Fruit fly (Drosophila melanogaster) whole organism, embryonic: ENCODE data around the gene CG42751.

Experiments used
- Bdp1 ChIP-seq: fragments of 200-800 bp; sonication (Bioruptor generic); optimal IDR thresholded peaks from 3 replicates; lab custom pipeline; 2016; ENCODE audit warnings: missing biosample characterization, missing genetic modification characterization
- CG10431 ChIP-seq: fragments of 200-800 bp; sonication (Bioruptor generic); optimal IDR thresholded peaks from 3 replicates; lab custom pipeline; 2018; ENCODE audit warnings: missing biosample characterization, mild to moderate bottlenecking, missing genetic modification characterization
- CG10654 ChIP-seq: fragments of 200-800 bp; sonication (Bioruptor generic); optimal IDR thresholded peaks from 2 replicates; lab custom pipeline; 2016; ENCODE audit warnings: missing biosample characterization, missing genetic modification characterization
- CG11504 ChIP-seq: fragments of 200-800 bp; sonication (Bioruptor generic); optimal IDR thresholded peaks from 3 replicates; lab custom pipeline; 2019; ENCODE audit warnings: missing biosample characterization, mild to moderate bottlenecking, missing genetic modification characterization, moderate library complexity
- CG11695 ChIP-seq: fragments of 200-800 bp; sonication (Bioruptor generic); IDR thresholded peaks from 3 replicates; pipeline ENCODE4 v1.3.6; 2022; ENCODE audit warnings: missing biosample characterization, missing genetic modification characterization
- CG13424 ChIP-seq: fragments of 200-800 bp; sonication (Bioruptor generic); optimal IDR thresholded peaks from 2 replicates; lab custom pipeline; 2019; ENCODE audit warnings: missing biosample characterization, mild to moderate bottlenecking, missing genetic modification characterization, moderate library complexity
- CG15011 ChIP-seq: fragments of 200-800 bp; sonication (Bioruptor generic); optimal IDR thresholded peaks from 3 replicates; lab custom pipeline; 2018; ENCODE audit warnings: missing biosample characterization, mild to moderate bottlenecking, missing genetic modification characterization
- CG1529 ChIP-seq: fragments of 200-800 bp; sonication (Bioruptor generic); optimal IDR thresholded peaks from 3 replicates; lab custom pipeline; 2018; ENCODE audit warnings: missing biosample characterization, missing genetic modification characterization
- CG2202 ChIP-seq: fragments of 200-800 bp; sonication (Bioruptor generic); optimal IDR thresholded peaks from 2 replicates; lab custom pipeline; 2018; ENCODE audit warnings: missing biosample characterization, mild to moderate bottlenecking, missing genetic modification characterization
- CG3163 ChIP-seq: fragments of 200-800 bp; sonication (Bioruptor generic); optimal IDR thresholded peaks from 3 replicates; lab custom pipeline; 2016; ENCODE audit warnings: missing biosample characterization, missing genetic modification characterization
- CG32532 ChIP-seq: fragments of 200-800 bp; sonication (Bioruptor generic); IDR thresholded peaks from 2 replicates; pipeline ENCODE4 v1.3.6; 2022; ENCODE audit warnings: missing biosample characterization, missing genetic modification characterization
- CG6272 ChIP-seq: fragments of 200-800 bp; sonication (Bioruptor generic); IDR thresholded peaks from 2 replicates; pipeline ENCODE4 v1.3.6; 2022; ENCODE audit warnings: missing biosample characterization, missing genetic modification characterization
- CG7745 ChIP-seq: fragments of 200-800 bp; sonication (Bioruptor generic); optimal IDR thresholded peaks from 2 replicates; lab custom pipeline; 2018; ENCODE audit warnings: missing biosample characterization, mild to moderate bottlenecking, missing genetic modification characterization, moderate library complexity
- CG7786 ChIP-seq: fragments of 200-800 bp; sonication (Bioruptor generic); optimal IDR thresholded peaks from 2 replicates; lab custom pipeline; 2016; ENCODE audit warnings: missing biosample characterization, missing genetic modification characterization
- CG8089 ChIP-seq: fragments of 200-800 bp; sonication (Bioruptor generic); optimal IDR thresholded peaks from 3 replicates; lab custom pipeline; 2016; ENCODE audit warnings: missing biosample characterization, missing genetic modification characterization
- CG9932 ChIP-seq: fragments of 200-800 bp; sonication (Bioruptor generic); IDR thresholded peaks from 2 replicates; pipeline ENCODE4 v1.3.6; 2022; ENCODE audit warnings: missing biosample characterization, missing genetic modification characterization
- CTCF ChIP-seq: fragments of 200-800 bp; sonication (Bioruptor generic); optimal IDR thresholded peaks from 2 replicates; lab custom pipeline; 2017; ENCODE audit warnings: missing biosample characterization, mild to moderate bottlenecking, missing genetic modification characterization, moderate library complexity
- Ets97D ChIP-seq: fragments of 200-800 bp; sonication (Bioruptor generic); optimal IDR thresholded peaks from 3 replicates; lab custom pipeline; 2016; ENCODE audit warnings: missing biosample characterization, missing genetic modification characterization
- H15 ChIP-seq: fragments of 200-800 bp; sonication (Bioruptor generic); IDR thresholded peaks from 3 replicates; pipeline ENCODE4 v1.3.6; 2022; ENCODE audit warnings: missing biosample characterization, missing genetic modification characterization
- Hr78 ChIP-seq, 2 experiments: fragments of 200-800 bp in 1 of 2; fragments of >200 bp in 1 of 2; sonication (Bioruptor generic) in 1 of 2; optimal IDR thresholded peaks; 2 replicates each; lab custom pipeline; 2017 to 2019; ENCODE audit warnings: missing biosample characterization in 2 of 2, missing genetic modification characterization in 2 of 2, mild to moderate bottlenecking in 1 of 2, moderate library complexity in 1 of 2
- Mad ChIP-seq: fragments of 200-800 bp; sonication (Bioruptor generic); optimal IDR thresholded peaks from 2 replicates; lab custom pipeline; 2016; ENCODE audit warnings: missing biosample characterization, missing genetic modification characterization
- Med ChIP-seq: fragments of 200-800 bp; sonication (Bioruptor generic); peaks from one replicate; lab custom pipeline; 2016; ENCODE audit warnings: missing biosample characterization, missing genetic modification characterization, mild to moderate bottlenecking, inconsistent platforms, moderate library complexity
- Mes4 ChIP-seq: fragments of 200-800 bp; sonication (Bioruptor generic); optimal IDR thresholded peaks from 2 replicates; lab custom pipeline; 2016; ENCODE audit warnings: missing biosample characterization, missing genetic modification characterization
- NK7.1 ChIP-seq: fragments of 200-800 bp; sonication (Bioruptor generic); optimal IDR thresholded peaks from 3 replicates; lab custom pipeline; 2016; ENCODE audit warnings: missing biosample characterization, missing genetic modification characterization
- Rx ChIP-seq: fragments of 200-800 bp; sonication (Bioruptor generic); IDR thresholded peaks from 2 replicates; pipeline ENCODE4 v1.3.6; 2022; ENCODE audit warnings: missing biosample characterization, missing genetic modification characterization
- Sox100B ChIP-seq: fragments of 200-800 bp; sonication (Bioruptor generic); optimal IDR thresholded peaks from 3 replicates; lab custom pipeline; 2018; ENCODE audit warnings: missing biosample characterization, mild to moderate bottlenecking, missing genetic modification characterization
- Trl ChIP-seq, 3 experiments: fragments of >200 bp in 2 of 3; fragments of 200-800 bp in 1 of 3; sonication (Bioruptor generic) in 1 of 3; optimal IDR thresholded peaks; 2 replicates in 1 of 3; 3 replicates in 2 of 3; lab custom pipeline; 2016 to 2017; ENCODE audit warnings: missing biosample characterization in 1 of 3, missing genetic modification characterization in 1 of 3
- YL-1 ChIP-seq: fragments of 200-800 bp; sonication (Bioruptor generic); optimal IDR thresholded peaks from 3 replicates; lab custom pipeline; 2017; ENCODE audit warnings: missing biosample characterization, mild to moderate bottlenecking, missing genetic modification characterization
- br ChIP-seq: fragments of >200 bp; optimal IDR thresholded peaks from 2 replicates; lab custom pipeline; 2017
- bsh ChIP-seq, 2 experiments: fragments of 200-800 bp; sonication (Bioruptor generic); optimal IDR thresholded peaks; 2 replicates each; lab custom pipeline; 2017 to 2018; ENCODE audit warnings: mild to moderate bottlenecking in 2 of 2, missing biosample characterization in 2 of 2, missing genetic modification characterization in 2 of 2, moderate library complexity in 1 of 2
- caup ChIP-seq: fragments of 200-800 bp; sonication (Bioruptor generic); optimal IDR thresholded peaks from 3 replicates; lab custom pipeline; 2017; ENCODE audit warnings: missing biosample characterization, mild to moderate bottlenecking, missing genetic modification characterization, moderate library complexity; ENCODE audit not compliant: severe bottlenecking
- chinmo ChIP-seq: fragments of 200-800 bp; sonication (Bioruptor generic); IDR thresholded peaks from 4 replicates; pipeline ENCODE4 v1.3.6; 2022; ENCODE audit warnings: missing biosample characterization, missing genetic modification characterization; ENCODE audit not compliant: partially characterized antibody
- crol ChIP-seq: fragments of 200-800 bp; sonication (Bioruptor generic); IDR thresholded peaks from 2 replicates; pipeline ENCODE4 v1.3.6; 2022; ENCODE audit warnings: missing biosample characterization, missing genetic modification characterization
- danr ChIP-seq: fragments of 200-800 bp; sonication (Bioruptor generic); IDR thresholded peaks from 2 replicates; pipeline ENCODE4 v1.3.6; 2022; ENCODE audit warnings: missing biosample characterization, missing genetic modification characterization
- fd3F ChIP-seq: fragments of 200-800 bp; sonication (Bioruptor generic); optimal IDR thresholded peaks from 2 replicates; lab custom pipeline; 2018; ENCODE audit warnings: missing biosample characterization, mild to moderate bottlenecking, missing genetic modification characterization, moderate library complexity
- kah ChIP-seq: fragments of 200-800 bp; sonication (Bioruptor generic); optimal IDR thresholded peaks from 2 replicates; lab custom pipeline; 2018; ENCODE audit warnings: missing biosample characterization, mild to moderate bottlenecking, missing genetic modification characterization
- mld ChIP-seq: fragments of 200-800 bp; sonication (Bioruptor generic); IDR thresholded peaks from 3 replicates; pipeline ENCODE4 v1.3.6; 2022; ENCODE audit warnings: missing biosample characterization, missing genetic modification characterization; ENCODE audit not compliant: partially characterized antibody
- onecut ChIP-seq: fragments of 200-800 bp; sonication (Bioruptor generic); IDR thresholded peaks from 2 replicates; pipeline ENCODE4 v1.3.6; 2022; ENCODE audit warnings: missing biosample characterization, missing genetic modification characterization
- pan ChIP-seq, 4 experiments: fragments of >200 bp in 3 of 4; fragments of 200-800 bp in 1 of 4; sonication (Bioruptor generic) in 1 of 4; optimal IDR thresholded peaks in 3 of 4; IDR thresholded peaks in 1 of 4; 2 replicates each; pipeline versions ENCODE4 v1.3.6 to Lab custom; 2017 to 2022; ENCODE audit warnings: missing biosample characterization in 2 of 4, missing genetic modification characterization in 2 of 4, mixed read lengths in 1 of 4
- repo ChIP-seq: fragments of 200-800 bp; sonication (Bioruptor generic); optimal IDR thresholded peaks from 2 replicates; lab custom pipeline; 2016; ENCODE audit warnings: missing biosample characterization, missing genetic modification characterization
- scrt ChIP-seq: fragments of 200-800 bp; sonication (Bioruptor generic); optimal IDR thresholded peaks from 2 replicates; lab custom pipeline; 2018; ENCODE audit warnings: missing biosample characterization, mild to moderate bottlenecking, missing genetic modification characterization, moderate library complexity
- sens ChIP-seq: fragments of 200-800 bp; sonication (Bioruptor generic); peaks from one replicate; lab custom pipeline; 2016; ENCODE audit warnings: missing biosample characterization, missing genetic modification characterization
- sqz ChIP-seq: fragments of 200-800 bp; sonication (Bioruptor generic); optimal IDR thresholded peaks from 3 replicates; lab custom pipeline; 2018; ENCODE audit warnings: missing biosample characterization, mild to moderate bottlenecking, missing genetic modification characterization
- sr ChIP-seq: fragments of 200-800 bp; sonication (Bioruptor generic); IDR thresholded peaks from 3 replicates; pipeline ENCODE4 v1.3.6; 2022; ENCODE audit warnings: missing biosample characterization, missing genetic modification characterization
- tio ChIP-seq: fragments of 200-800 bp; sonication (Bioruptor generic); optimal IDR thresholded peaks from 2 replicates; lab custom pipeline; 2017; ENCODE audit warnings: missing biosample characterization, missing genetic modification characterization, inconsistent platforms
- wdn ChIP-seq: fragments of 200-800 bp; sonication (Bioruptor generic); IDR thresholded peaks from 2 replicates; pipeline ENCODE4 v1.3.6; 2022; ENCODE audit warnings: missing biosample characterization, missing genetic modification characterization

Gene CG42751

dm6 chr2L:11874232-11874765 lies 21.1 kb downstream of the CG42751 start (continued):
- TF ChIP-seq CG7786 (GFP tag; lab: Kevin White, UChicago): no peak
- TF ChIP-seq CG2202 (tag; lab: Kevin White, UChicago): no peak
- TF ChIP-seq bsh (GFP tag; optimal IDR thresholded peaks at IDR 0.05; lab: Kevin White, UChicago): no peak
- TF ChIP-seq mld: no peak
- no peak for TF ChIP-seq danr (GFP tag; lab: Robert Waterston, UW)
- no peak for TF ChIP-seq CTCF
- TF ChIP-seq Mad (GFP tag; lab: Kevin White, UChicago): no peak

- TF ChIP-seq kah (peak; percentile 96), scrt (peak; percentile 98), CG10654 (no peak), onecut (GFP tag; lab: Robert Waterston, UW) (peak; percentile 61), fd3F (no peak), chinmo (GFP tag; lab: Robert Waterston, UW) (0 out of 4 replicates have a peak, but pooled peaks have one; percentile 15), Ets97D (GFP tag; lab: Kevin White, UChicago) (no peak), CG32532 (GFP tag; lab: Robert Waterston, UW) (no peak; the same call in 1 of the 2 replicates), Trl (optimal IDR thresholded peaks at IDR 0.05; lab: Kevin White, UChicago) (peak; percentile 42 to 60), Trl (GFP tag; optimal IDR thresholded peaks at IDR 0.05; lab: Kevin White, UChicago) (no peak), pan (optimal IDR thresholded peaks at IDR 0.05; lab: Kevin White, UChicago) (no peak), pan (GFP tag; optimal IDR thresholded peaks at IDR 0.05 in 1 of 2, IDR thresholded peaks at IDR 0.05 in 1 of 2) (no peak), br (lab: Kevin White, UChicago) (no peak), CG6272 (no peak), wdn (no peak), CG11504 (tag; lab: Kevin White, UChicago) (no peak), CG8089 (GFP tag; lab: Kevin White, UChicago) (no peak), sqz (GFP tag; lab: Kevin White, UChicago) (peak; percentile 3), sens (GFP tag; lab: Kevin White, UChicago) (peak; percentile 8), CG11695 (GFP tag; lab: Robert Waterston, UW) (no peak), CG1529 (GFP tag; lab: Kevin White, UChicago) (no peak)
- TF ChIP-seq, all 482 proteins: peak for 7
Measured at dm6 chr2L:11874890-11875289, 21.7 kb downstream of the CG42751 start.

- TF ChIP-seq NK7.1 (GFP tag; lab: Kevin White, UChicago) (no peak), Sox100B (GFP tag; lab: Kevin White, UChicago) (no peak), repo (GFP tag; lab: Kevin White, UChicago) (no peak), Mes4 (no peak), crol (GFP tag; lab: Robert Waterston, UW) (no peak), CG15011 (GFP tag; lab: Kevin White, UChicago) (no peak), CTCF (peak; percentile 90), CG9932 (GFP tag; lab: Robert Waterston, UW) (no peak), sr (GFP tag; lab: Robert Waterston, UW) (no peak), CG3163 (GFP tag; lab: Kevin White, UChicago) (peak; percentile 81), caup (GFP tag; lab: Kevin White, UChicago) (no peak), YL-1 (GFP tag; lab: Kevin White, UChicago) (no peak), Med (GFP tag; lab: Kevin White, UChicago) (peak; percentile 10), H15 (GFP tag; lab: Robert Waterston, UW) (no peak), CG10431 (GFP tag; lab: Kevin White, UChicago) (no peak), Trl (optimal IDR thresholded peaks at IDR 0.05; lab: Kevin White, UChicago) (peak; percentile 48 to 75), Trl (GFP tag; optimal IDR thresholded peaks at IDR 0.05; lab: Kevin White, UChicago) (no peak), CG7745 (tag; lab: Kevin White, UChicago) (no peak), Bdp1 (GFP tag; lab: Kevin White, UChicago) (no peak), CG13424 (no peak), Rx (GFP tag; lab: Robert Waterston, UW) (no peak), Hr78 (GFP tag; optimal IDR thresholded peaks at IDR 0.05; lab: Kevin White, UChicago) (no peak), tio (no peak)
Measured at dm6 chr2L:11878812-11879328, 25.6 kb downstream of the CG42751 start.
